Fruit fly (Drosophila melanogaster): ENCODE data around the gene mbf1.
A peak's percentile ranks its signal among the peaks of the same experiment; 100 is the strongest.

mbf1 gene

DNA sequence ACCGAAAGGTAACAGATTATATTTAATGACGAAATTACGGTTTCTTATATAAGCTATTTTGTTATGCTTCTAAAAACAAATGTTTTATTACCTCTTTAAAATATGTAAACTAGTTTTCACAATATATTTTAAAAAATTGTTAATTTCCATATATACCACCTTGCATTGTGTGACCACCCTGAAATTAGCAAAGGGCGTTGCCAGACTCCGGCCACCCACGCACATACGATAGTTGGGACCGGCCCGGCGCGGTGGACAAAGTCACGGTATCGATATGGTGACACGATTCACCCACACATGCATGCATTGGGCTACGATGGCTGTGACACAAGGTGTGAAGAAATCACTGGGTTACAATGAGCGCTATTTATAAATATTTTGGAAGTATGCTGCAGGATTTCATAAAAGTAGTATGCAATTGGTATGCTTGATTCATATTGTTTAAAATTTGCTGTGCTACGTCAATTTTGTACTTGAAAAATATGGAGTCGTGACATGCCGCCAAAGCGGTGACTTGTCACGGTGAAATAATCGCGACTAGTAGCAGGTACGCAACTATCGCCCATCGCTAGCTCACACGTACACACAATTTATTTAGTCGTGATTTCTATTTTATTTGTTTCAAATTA is 13.9 kb downstream of the mbf1 start (continued):
- peak; percentile 26 for TF ChIP-seq CG8089 (GFP tag; optimal IDR thresholded peaks at IDR 0.05)
- TF ChIP-seq dimm (GFP tag; IDR thresholded peaks at IDR 0.05) = no peak
- peak; percentile 68 to 73 for TF ChIP-seq dpn (GFP tag; optimal IDR thresholded peaks at IDR 0.05)
- peak; percentile 55 for TF ChIP-seq CG10366 (GFP tag; IDR thresholded peaks at IDR 0.05)
- no peak for TF ChIP-seq CG6854 (GFP tag; optimal IDR thresholded peaks at IDR 0.05)
- peak; percentile 94 for TF ChIP-seq yki (optimal IDR thresholded peaks at IDR 0.05)
- no peak for TF ChIP-seq CG6175 (GFP tag; IDR thresholded peaks at IDR 0.05)
- peak; percentile 24 for TF ChIP-seq slp2 (GFP tag; optimal IDR thresholded peaks at IDR 0.05)
- no peak for TF ChIP-seq Eip74EF (GFP tag; optimal IDR thresholded peaks at IDR 0.05)
- TF ChIP-seq mld (GFP tag; IDR thresholded peaks at IDR 0.05; ENCODE audit: partially characterized antibody) = peak; percentile 75; the same call in 1 of the 3 replicates
- no peak for TF ChIP-seq Rx (GFP tag; IDR thresholded peaks at IDR 0.05)
- peak; percentile 54 for TF ChIP-seq CG17359 (tag; optimal IDR thresholded peaks at IDR 0.05)
- peak; percentile 47 for TF ChIP-seq D19B (GFP tag; optimal IDR thresholded peaks at IDR 0.05)
- peak; percentile 37 for TF ChIP-seq Meics (GFP tag; optimal IDR thresholded peaks at IDR 0.05)
- peak; percentile 93 for TF ChIP-seq inv (GFP tag; IDR thresholded peaks at IDR 0.05; ENCODE audit: partially characterized antibody)
- TF ChIP-seq Elba2 (GFP tag; optimal IDR thresholded peaks at IDR 0.05) = peak; percentile 54
- TF ChIP-seq Dad (GFP tag; optimal IDR thresholded peaks at IDR 0.05) = peak; percentile 64
- peak; percentile 24 for TF ChIP-seq cwo (GFP tag; optimal IDR thresholded peaks at IDR 0.05)
- no peak for TF ChIP-seq odd (GFP tag; optimal IDR thresholded peaks at IDR 0.05)
- no peak for TF ChIP-seq prd (optimal IDR thresholded peaks at IDR 0.05)
- TF ChIP-seq prd (GFP tag; IDR thresholded peaks at IDR 0.05) = peak; percentile 52; the same call in 2 of the 3 replicates
- TF ChIP-seq CG8478 (optimal IDR thresholded peaks at IDR 0.05) = peak; percentile 93
- TF ChIP-seq Hmx (GFP tag; optimal IDR thresholded peaks at IDR 0.05) = no peak
- TF ChIP-seq vfl (GFP tag; optimal IDR thresholded peaks at IDR 0.05) = peak; percentile 19
- peak; percentile 3 for TF ChIP-seq Fer1 (GFP tag; optimal IDR thresholded peaks at IDR 0.05)
- peak; percentile 50 for TF ChIP-seq CG1792 (GFP tag; optimal IDR thresholded peaks at IDR 0.05)
- peak; percentile 76; the same call in 2 of the 3 replicates for TF ChIP-seq CG11456 (GFP tag; IDR thresholded peaks at IDR 0.05)
- TF ChIP-seq slou (GFP tag; optimal IDR thresholded peaks at IDR 0.05) = no peak
- peak; percentile 52 for TF ChIP-seq CG13775 (GFP tag; optimal IDR thresholded peaks at IDR 0.05)
- peak; percentile 50 for TF ChIP-seq CG17912 (GFP tag; optimal IDR thresholded peaks at IDR 0.05)
- peak; percentile 13 for TF ChIP-seq CG3163 (GFP tag; optimal IDR thresholded peaks at IDR 0.05)
- peak; percentile 61 for TF ChIP-seq disco-r (GFP tag; optimal IDR thresholded peaks at IDR 0.05)
- TF ChIP-seq CG1024 (GFP tag; IDR thresholded peaks at IDR 0.05) = 0 out of 2 replicates have a peak, but pooled peaks have one; percentile 18
- peak; percentile 60 for TF ChIP-seq tin (GFP tag; optimal IDR thresholded peaks at IDR 0.05)
- TF ChIP-seq hbn (GFP tag; IDR thresholded peaks at IDR 0.05; ENCODE audit: partially characterized antibody) = peak; percentile 95
- peak; percentile 42 for TF ChIP-seq CG4328 (GFP tag; optimal IDR thresholded peaks at IDR 0.05)
- peak; percentile 83 for TF ChIP-seq bbx (GFP tag; IDR thresholded peaks at IDR 0.05; ENCODE audit: partially characterized antibody)
- peak; percentile 76 for TF ChIP-seq phol (tag; optimal IDR thresholded peaks at IDR 0.05)
- no peak for TF ChIP-seq CG12236 (GFP tag; optimal IDR thresholded peaks at IDR 0.05)
- TF ChIP-seq ac (GFP tag; optimal IDR thresholded peaks at IDR 0.05) = no peak
- TF ChIP-seq Hr39 (optimal IDR thresholded peaks at IDR 0.05) = no peak
- no peak for TF ChIP-seq Nf-YA (GFP tag; IDR thresholded peaks at IDR 0.05)
- peak; percentile 67 for TF ChIP-seq HLH54F (GFP tag; optimal IDR thresholded peaks at IDR 0.05)
- TF ChIP-seq CG10267 (tag; optimal IDR thresholded peaks at IDR 0.05) = peak; percentile 53
- TF ChIP-seq CG3726 (GFP tag; IDR thresholded peaks at IDR 0.05) = peak; percentile 11; the same call in 1 of the 3 replicates
- no peak for TF ChIP-seq jing (GFP tag; optimal IDR thresholded peaks at IDR 0.05)
- peak; percentile 41; the same call in 1 of the 3 replicates for TF ChIP-seq otp (GFP tag; IDR thresholded peaks at IDR 0.05)
- TF ChIP-seq pum (GFP tag; optimal IDR thresholded peaks at IDR 0.05) = peak; percentile 57
- TF ChIP-seq row (GFP tag; IDR thresholded peaks at IDR 0.05) = peak; percentile 94
- TF ChIP-seq onecut (GFP tag; IDR thresholded peaks at IDR 0.05) = peak; percentile 57
- TF ChIP-seq E2f2 (GFP tag; IDR thresholded peaks at IDR 0.05) = peak; percentile 47

Data from whole organism, embryonic.